Fruit fly (Drosophila melanogaster): ENCODE data around the gene fws.

The fws gene

DNA sequence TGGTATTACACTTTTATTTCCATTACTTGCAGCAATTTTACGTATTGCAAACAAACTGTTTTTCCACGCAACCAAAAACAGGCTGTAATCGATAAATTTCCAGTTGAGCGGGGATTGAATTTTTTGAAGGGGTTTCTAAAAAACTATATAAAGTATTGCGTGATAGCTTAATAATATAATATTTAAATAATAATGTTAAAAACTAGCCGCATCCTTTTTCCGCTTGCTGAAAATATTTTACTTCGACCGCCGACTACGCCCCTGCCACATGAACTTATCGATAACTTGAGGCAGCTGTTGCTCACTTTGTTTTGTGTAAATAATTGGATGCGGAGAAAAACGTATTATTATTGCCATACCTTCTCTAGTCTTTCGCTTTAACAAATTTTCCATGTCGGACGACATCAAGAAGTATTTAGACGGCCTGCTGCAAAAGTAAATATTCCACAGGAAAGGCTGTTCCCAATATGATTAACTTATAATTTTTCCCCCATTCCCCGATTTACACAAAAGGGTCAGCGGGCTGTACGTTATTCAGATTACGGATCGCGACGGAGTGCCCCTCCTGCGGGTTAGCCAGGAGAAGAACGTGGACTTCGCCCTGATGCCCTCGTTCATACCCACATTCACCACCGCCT lies at the start of gene fws, which contains the start of gene Lamtor3 (continued):
- TF ChIP-seq MESR4 (GFP tag; optimal IDR thresholded peaks at IDR 0.05) (peak; percentile 79), CG32532 (GFP tag; IDR thresholded peaks at IDR 0.05) (peak; percentile 99), CG17568 (GFP tag; optimal IDR thresholded peaks at IDR 0.05) (peak; percentile 97), CG43689 (GFP tag; IDR thresholded peaks at IDR 0.05) (peak; percentile 98), C15 (GFP tag; IDR thresholded peaks at IDR 0.05) (peak; percentile 98), Hr39 (optimal IDR thresholded peaks at IDR 0.05) (no peak), Max (GFP tag; optimal IDR thresholded peaks at IDR 0.05) (peak; percentile 92), ssp (GFP tag; IDR thresholded peaks at IDR 0.05) (peak; percentile 95), gcm2 (GFP tag; optimal IDR thresholded peaks at IDR 0.05) (peak; percentile 85), Opbp (GFP tag; IDR thresholded peaks at IDR 0.05; ENCODE audit: partially characterized antibody) (peak; percentile 51; the same call in 1 of the 3 replicates), Atf6 (GFP tag; IDR thresholded peaks at IDR 0.05) (peak; percentile 98), oc (tag; optimal IDR thresholded peaks at IDR 0.05) (peak; percentile 99), CG11456 (GFP tag; IDR thresholded peaks at IDR 0.05) (peak; percentile 99), nau (GFP tag; optimal IDR thresholded peaks at IDR 0.05) (peak; percentile 96), jing (GFP tag; optimal IDR thresholded peaks at IDR 0.05) (peak; percentile 96), CG4328 (GFP tag; optimal IDR thresholded peaks at IDR 0.05) (peak; percentile 33), CG5180 (GFP tag; optimal IDR thresholded peaks at IDR 0.05) (peak; percentile 82), twi (tag; optimal IDR thresholded peaks at IDR 0.05) (peak; percentile 92), dm (GFP tag; optimal IDR thresholded peaks at IDR 0.05) (peak; percentile 65), CG14965 (GFP tag; optimal IDR thresholded peaks at IDR 0.05; ENCODE audit: borderline replicate concordance) (no peak), p53 (GFP tag; optimal IDR thresholded peaks at IDR 0.05) (no peak), BEAF-32 (GFP tag; optimal IDR thresholded peaks at IDR 0.05) (peak; percentile 51), ci (GFP tag; IDR thresholded peaks at IDR 0.05) (peak; percentile 99), Oaz (GFP tag; IDR thresholded peaks at IDR 0.05) (peak; percentile 98), run (tag; optimal IDR thresholded peaks at IDR 0.05) (peak; percentile 92), CG8089 (GFP tag; optimal IDR thresholded peaks at IDR 0.05) (peak; percentile 68), Ssrp (tag; optimal IDR thresholded peaks at IDR 0.05) (peak; percentile 98), kni (GFP tag; optimal IDR thresholded peaks at IDR 0.05) (no peak), Nf-YA (GFP tag; IDR thresholded peaks at IDR 0.05) (peak; percentile 97), ac (GFP tag; optimal IDR thresholded peaks at IDR 0.05) (peak; percentile 86), CG13287 (GFP tag; IDR thresholded peaks at IDR 0.05; ENCODE audit: partially characterized antibody) (peak; percentile 78), CG2875 (GFP tag; optimal IDR thresholded peaks at IDR 0.05) (peak; percentile 98), h (optimal IDR thresholded peaks at IDR 0.05) (no peak), CG12659 (GFP tag; optimal IDR thresholded peaks at IDR 0.05) (peak; percentile 99), tio (GFP tag; optimal IDR thresholded peaks at IDR 0.05) (peak; percentile 94), CG10366 (GFP tag; IDR thresholded peaks at IDR 0.05) (peak; percentile 99), Dad (GFP tag; optimal IDR thresholded peaks at IDR 0.05) (peak; percentile 85), CG4617 (GFP tag; optimal IDR thresholded peaks at IDR 0.05; ENCODE audit: borderline replicate concordance) (peak; percentile 95), CG8388 (GFP tag; optimal IDR thresholded peaks at IDR 0.05) (peak; percentile 96), sug (tag; optimal IDR thresholded peaks at IDR 0.05) (peak; percentile 84)

DNA sequence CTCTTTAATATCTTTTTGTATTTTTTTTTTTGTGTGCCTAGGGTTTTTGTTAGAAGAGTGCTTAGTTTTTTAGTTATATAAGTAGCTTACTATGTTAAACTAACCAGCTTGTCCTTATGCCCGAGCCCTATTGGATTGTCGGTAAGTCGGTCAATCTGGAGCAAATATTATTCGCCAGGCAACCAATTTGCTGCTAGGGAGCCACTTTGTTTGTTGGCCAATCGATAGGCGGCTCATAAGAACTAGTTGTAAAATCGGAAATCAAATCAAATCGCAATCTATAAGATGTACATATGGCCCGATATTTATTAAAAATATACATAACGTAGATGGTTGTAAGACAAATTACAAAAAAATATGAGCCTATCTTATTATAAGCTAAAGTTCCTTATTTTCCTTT lies 48.2 kb upstream of the fws start, which contains the start of gene CG15144:
Gene CG15144 (minus strand): TSS at position 101 of the 400 bp plus-strand sequence.
- no peak for TF ChIP-seq CG16813 (GFP tag; IDR thresholded peaks at IDR 0.05; ENCODE audit: partially characterized antibody)
- TF ChIP-seq p53 (GFP tag; optimal IDR thresholded peaks at IDR 0.05) = no peak
- TF ChIP-seq tgo (GFP tag; IDR thresholded peaks at IDR 0.05) = no peak
- no peak for TF ChIP-seq CG2889 (GFP tag; IDR thresholded peaks at IDR 0.05)
- TF ChIP-seq eve (GFP tag; optimal IDR thresholded peaks at IDR 0.05) = no peak
- no peak for TF ChIP-seq hth (optimal IDR thresholded peaks at IDR 0.05)
- no peak for TF ChIP-seq CG30431 (GFP tag; optimal IDR thresholded peaks at IDR 0.05)
- no peak for TF ChIP-seq CG10959 (GFP tag; IDR thresholded peaks at IDR 0.05)
- no peak for TF ChIP-seq CG42726 (GFP tag; IDR thresholded peaks at IDR 0.05; ENCODE audit: partially characterized antibody)
- no peak for TF ChIP-seq CG13287 (GFP tag; IDR thresholded peaks at IDR 0.05; ENCODE audit: partially characterized antibody)
- no peak for TF ChIP-seq oc (tag; optimal IDR thresholded peaks at IDR 0.05)
- no peak for TF ChIP-seq CG17912 (GFP tag; optimal IDR thresholded peaks at IDR 0.05)
- TF ChIP-seq Dad (GFP tag; optimal IDR thresholded peaks at IDR 0.05) = no peak
- no peak for TF ChIP-seq br (optimal IDR thresholded peaks at IDR 0.05)
- no peak for TF ChIP-seq BtbVII (GFP tag; optimal IDR thresholded peaks at IDR 0.05)
- TF ChIP-seq CG4820 (GFP tag; optimal IDR thresholded peaks at IDR 0.05) = no peak

Data from whole organism, embryonic.